Fruit fly (Drosophila melanogaster) whole organism, embryonic: ENCODE measurements around the gene CG17198.

Experiments
- BEAF-32 ChIP-seq: fragments of 200-800 bp; sonication (Bioruptor generic); optimal IDR thresholded peaks from 3 replicates; lab custom pipeline; 2017; ENCODE audit warnings: missing biosample characterization, missing genetic modification characterization, mild to moderate bottlenecking, moderate library complexity, missing genetic modification reagents
- CG10267 ChIP-seq: fragments of 200-800 bp; sonication (Bioruptor generic); optimal IDR thresholded peaks from 2 replicates; lab custom pipeline; 2018; ENCODE audit warnings: missing biosample characterization, mild to moderate bottlenecking, missing genetic modification characterization, moderate library complexity
- CG11504 ChIP-seq: fragments of 200-800 bp; sonication (Bioruptor generic); optimal IDR thresholded peaks from 3 replicates; lab custom pipeline; 2019; ENCODE audit warnings: missing biosample characterization, mild to moderate bottlenecking, missing genetic modification characterization, moderate library complexity
- CG12236 ChIP-seq: fragments of 200-800 bp; sonication (Bioruptor generic); optimal IDR thresholded peaks from 2 replicates; lab custom pipeline; 2016; ENCODE audit warnings: missing biosample characterization, missing genetic modification characterization
- CG12744 ChIP-seq: fragments of 200-800 bp; sonication (Bioruptor generic); optimal IDR thresholded peaks from 2 replicates; lab custom pipeline; 2016; ENCODE audit warnings: missing biosample characterization, missing genetic modification characterization
- CG14441 ChIP-seq: fragments of 200-800 bp; sonication (Bioruptor generic); IDR thresholded peaks from 2 replicates; pipeline ENCODE4 v1.3.6; 2022; ENCODE audit warnings: missing biosample characterization, missing genetic modification characterization
- CG16813 ChIP-seq: fragments of 200-800 bp; sonication (Bioruptor generic); IDR thresholded peaks from 3 replicates; pipeline ENCODE4 v1.3.6; 2022; ENCODE audit warnings: missing biosample characterization, missing genetic modification characterization; ENCODE audit not compliant: partially characterized antibody
- CG17186 ChIP-seq: fragments of 200-800 bp; sonication (Bioruptor generic); optimal IDR thresholded peaks from 3 replicates; lab custom pipeline; 2017; ENCODE audit warnings: missing biosample characterization, missing genetic modification reagents, missing genetic modification characterization
- CG17328 ChIP-seq: fragments of 200-800 bp; sonication (Bioruptor generic); IDR thresholded peaks from 2 replicates; pipeline ENCODE4 v1.3.6; 2022; ENCODE audit warnings: missing biosample characterization, missing genetic modification characterization
- CG17361 ChIP-seq: fragments of 200-800 bp; sonication (Bioruptor generic); IDR thresholded peaks from 3 replicates; pipeline ENCODE4 v1.3.6; 2022; ENCODE audit warnings: missing biosample characterization, missing genetic modification characterization
- CG17385 ChIP-seq: fragments of 200-800 bp; sonication (Bioruptor generic); optimal IDR thresholded peaks from 3 replicates; lab custom pipeline; 2018; ENCODE audit warnings: missing biosample characterization, mild to moderate bottlenecking, missing genetic modification characterization
- CG17802 ChIP-seq: fragments of 200-800 bp; sonication (Bioruptor generic); optimal IDR thresholded peaks from 2 replicates; lab custom pipeline; 2018; ENCODE audit warnings: missing biosample characterization, mild to moderate bottlenecking, missing genetic modification characterization, moderate library complexity
- CG2116 ChIP-seq: fragments of 200-800 bp; sonication (Bioruptor generic); optimal IDR thresholded peaks from 3 replicates; lab custom pipeline; 2018; ENCODE audit warnings: missing biosample characterization, mild to moderate bottlenecking, missing genetic modification characterization
- CG2202 ChIP-seq: fragments of 200-800 bp; sonication (Bioruptor generic); optimal IDR thresholded peaks from 2 replicates; lab custom pipeline; 2018; ENCODE audit warnings: missing biosample characterization, mild to moderate bottlenecking, missing genetic modification characterization
- CG31441 ChIP-seq: fragments of 200-800 bp; sonication (Bioruptor generic); IDR thresholded peaks from 2 replicates; pipeline ENCODE4 v1.3.6; 2022; ENCODE audit warnings: missing biosample characterization, missing genetic modification characterization
- CG3163 ChIP-seq: fragments of 200-800 bp; sonication (Bioruptor generic); optimal IDR thresholded peaks from 3 replicates; lab custom pipeline; 2016; ENCODE audit warnings: missing biosample characterization, missing genetic modification characterization
- CG32767 ChIP-seq: fragments of 200-800 bp; sonication (Bioruptor generic); IDR thresholded peaks from 2 replicates; pipeline ENCODE4 v1.3.6; 2022; ENCODE audit warnings: missing biosample characterization, missing genetic modification characterization
- CG3838 ChIP-seq: fragments of 200-800 bp; sonication (Bioruptor generic); optimal IDR thresholded peaks from 3 replicates; lab custom pipeline; 2016; ENCODE audit warnings: missing biosample characterization, missing genetic modification characterization
- CG4360 ChIP-seq: fragments of 200-800 bp; sonication (Bioruptor generic); IDR thresholded peaks from 2 replicates; pipeline ENCODE4 v1.3.6; 2022; ENCODE audit warnings: missing biosample characterization, missing genetic modification characterization
- CG7963 ChIP-seq: fragments of 200-800 bp; sonication (Bioruptor generic); IDR thresholded peaks from 3 replicates; pipeline ENCODE4 v1.3.6; 2022; ENCODE audit warnings: missing biosample characterization, missing genetic modification characterization; ENCODE audit not compliant: partially characterized antibody
- CrebB ChIP-seq: fragments of 200-800 bp; sonication (Bioruptor generic); optimal IDR thresholded peaks from 3 replicates; lab custom pipeline; 2018; ENCODE audit warnings: missing biosample characterization, mild to moderate bottlenecking, missing genetic modification characterization
- Dll ChIP-seq: fragments of 200-800 bp; sonication (Bioruptor generic); IDR thresholded peaks from 4 replicates; pipeline ENCODE4 v1.3.6; 2022; ENCODE audit warnings: missing biosample characterization, missing genetic modification characterization; ENCODE audit not compliant: partially characterized antibody
- Eip74EF ChIP-seq, 2 experiments: fragments of 200-800 bp in 1 of 2; fragments of >200 bp in 1 of 2; sonication (Bioruptor generic) in 1 of 2; optimal IDR thresholded peaks; 2 replicates each; lab custom pipeline; 2017 to 2019; ENCODE audit warnings: missing biosample characterization in 2 of 2, missing genetic modification characterization in 2 of 2, mild to moderate bottlenecking in 1 of 2, moderate library complexity in 1 of 2
- HHEX ChIP-seq: fragments of 200-800 bp; sonication (Bioruptor generic); optimal IDR thresholded peaks from 3 replicates; lab custom pipeline; 2017; ENCODE audit warnings: missing biosample characterization, mild to moderate bottlenecking, missing genetic modification characterization, missing genetic modification reagents
- Hand ChIP-seq: fragments of 200-800 bp; sonication (Bioruptor generic); optimal IDR thresholded peaks from 2 replicates; lab custom pipeline; 2017; ENCODE audit warnings: mild to moderate bottlenecking, missing biosample characterization, missing genetic modification reagents, missing genetic modification characterization
- Hr3 ChIP-seq: fragments of 200-800 bp; sonication (Bioruptor generic); optimal IDR thresholded peaks from 3 replicates; lab custom pipeline; 2016; ENCODE audit warnings: missing biosample characterization, missing genetic modification characterization
- NK7.1 ChIP-seq: fragments of 200-800 bp; sonication (Bioruptor generic); optimal IDR thresholded peaks from 3 replicates; lab custom pipeline; 2016; ENCODE audit warnings: missing biosample characterization, missing genetic modification characterization
- Opbp ChIP-seq: fragments of 200-800 bp; sonication (Bioruptor generic); IDR thresholded peaks from 3 replicates; pipeline ENCODE4 v1.3.6; 2022; ENCODE audit warnings: missing biosample characterization, missing genetic modification characterization; ENCODE audit not compliant: partially characterized antibody
- Optix ChIP-seq: fragments of 200-800 bp; sonication (Bioruptor generic); IDR thresholded peaks from 3 replicates; pipeline ENCODE4 v1.3.6; 2022; ENCODE audit warnings: missing biosample characterization, missing genetic modification characterization
- Sox102F ChIP-seq: fragments of 200-800 bp; sonication (Bioruptor generic); optimal IDR thresholded peaks from 2 replicates; lab custom pipeline; 2018; ENCODE audit warnings: missing biosample characterization, mild to moderate bottlenecking, missing genetic modification characterization, moderate library complexity
- Xbp1 ChIP-seq: fragments of 200-800 bp; sonication (Bioruptor generic); optimal IDR thresholded peaks from 3 replicates; lab custom pipeline; 2016; ENCODE audit warnings: missing biosample characterization, mild to moderate bottlenecking, missing genetic modification characterization
- aop ChIP-seq: fragments of 200-800 bp; sonication (Bioruptor generic); IDR thresholded peaks from 2 replicates; pipeline ENCODE4 v1.3.6; 2022; ENCODE audit warnings: missing biosample characterization, missing genetic modification characterization
- az2 ChIP-seq: fragments of 200-800 bp; sonication (Bioruptor generic); optimal IDR thresholded peaks from 3 replicates; lab custom pipeline; 2016; ENCODE audit warnings: missing biosample characterization, missing genetic modification characterization
- caup ChIP-seq: fragments of 200-800 bp; sonication (Bioruptor generic); optimal IDR thresholded peaks from 3 replicates; lab custom pipeline; 2017; ENCODE audit warnings: missing biosample characterization, mild to moderate bottlenecking, missing genetic modification characterization, moderate library complexity; ENCODE audit not compliant: severe bottlenecking
- crp ChIP-seq, 2 experiments: fragments of 200-800 bp; sonication (Bioruptor generic); optimal IDR thresholded peaks; 2 replicates in 1 of 2; 3 replicates in 1 of 2; lab custom pipeline; 2017; ENCODE audit warnings: missing biosample characterization in 2 of 2, missing genetic modification characterization in 2 of 2, mild to moderate bottlenecking in 1 of 2, moderate library complexity in 1 of 2
- dmrt99B ChIP-seq: fragments of 200-800 bp; sonication (Bioruptor generic); optimal IDR thresholded peaks from 2 replicates; lab custom pipeline; 2018; ENCODE audit warnings: missing biosample characterization, mild to moderate bottlenecking, missing genetic modification characterization, moderate library complexity
- ham ChIP-seq: fragments of 200-800 bp; sonication (Bioruptor generic); IDR thresholded peaks from 2 replicates; pipeline ENCODE4 v1.3.6; 2022; ENCODE audit warnings: missing biosample characterization, missing genetic modification characterization
- jigr1 ChIP-seq: fragments of 200-800 bp; sonication (Bioruptor generic); IDR thresholded peaks from 3 replicates; pipeline ENCODE4 v1.3.6; 2022; ENCODE audit warnings: missing biosample characterization, missing genetic modification characterization
- knrl ChIP-seq: fragments of 200-800 bp; sonication (Bioruptor generic); IDR thresholded peaks from 3 replicates; pipeline ENCODE4 v1.3.6; 2022; ENCODE audit warnings: missing biosample characterization, missing genetic modification characterization; ENCODE audit not compliant: partially characterized antibody
- lmd ChIP-seq: fragments of 200-800 bp; sonication (Bioruptor generic); IDR thresholded peaks from 2 replicates; pipeline ENCODE4 v1.3.6; 2022; ENCODE audit warnings: missing biosample characterization, missing genetic modification characterization
- lov ChIP-seq, 2 experiments: fragments of 200-800 bp in 1 of 2; fragments of >200 bp in 1 of 2; sonication (Bioruptor generic) in 1 of 2; IDR thresholded peaks in 1 of 2; optimal IDR thresholded peaks in 1 of 2; 2 replicates in 1 of 2; 3 replicates in 1 of 2; pipeline versions ENCODE4 v1.3.6 to Lab custom; 2017 to 2022; ENCODE audit warnings: missing biosample characterization in 1 of 2, missing genetic modification characterization in 1 of 2
- oc ChIP-seq: fragments of 200-800 bp; sonication (Bioruptor generic); optimal IDR thresholded peaks from 2 replicates; lab custom pipeline; 2018; ENCODE audit warnings: missing biosample characterization, mild to moderate bottlenecking, missing genetic modification characterization, moderate library complexity
- psq ChIP-seq: fragments of 200-800 bp; sonication (Bioruptor generic); optimal IDR thresholded peaks from 2 replicates; lab custom pipeline; 2017; ENCODE audit warnings: missing biosample characterization, missing genetic modification characterization
- sd ChIP-seq: fragments of 200-800 bp; sonication (Bioruptor generic); optimal IDR thresholded peaks from 3 replicates; lab custom pipeline; 2018; ENCODE audit warnings: missing biosample characterization, mild to moderate bottlenecking, missing genetic modification characterization, moderate library complexity
- tap ChIP-seq: fragments of 200-800 bp; optimal IDR thresholded peaks from 3 replicates; lab custom pipeline; 2019; ENCODE audit warnings: missing biosample characterization, mild to moderate bottlenecking, missing genetic modification characterization, moderate library complexity
- trem ChIP-seq: fragments of 200-800 bp; optimal IDR thresholded peaks from 3 replicates; lab custom pipeline; 2019; ENCODE audit warnings: missing biosample characterization, mild to moderate bottlenecking, missing genetic modification characterization, moderate library complexity
- vvl ChIP-seq: fragments of 200-800 bp; sonication (Bioruptor generic); IDR thresholded peaks from 2 replicates; pipeline ENCODE4 v1.3.6; 2022; ENCODE audit warnings: missing biosample characterization, missing genetic modification characterization

Gene CG17198

DNA sequence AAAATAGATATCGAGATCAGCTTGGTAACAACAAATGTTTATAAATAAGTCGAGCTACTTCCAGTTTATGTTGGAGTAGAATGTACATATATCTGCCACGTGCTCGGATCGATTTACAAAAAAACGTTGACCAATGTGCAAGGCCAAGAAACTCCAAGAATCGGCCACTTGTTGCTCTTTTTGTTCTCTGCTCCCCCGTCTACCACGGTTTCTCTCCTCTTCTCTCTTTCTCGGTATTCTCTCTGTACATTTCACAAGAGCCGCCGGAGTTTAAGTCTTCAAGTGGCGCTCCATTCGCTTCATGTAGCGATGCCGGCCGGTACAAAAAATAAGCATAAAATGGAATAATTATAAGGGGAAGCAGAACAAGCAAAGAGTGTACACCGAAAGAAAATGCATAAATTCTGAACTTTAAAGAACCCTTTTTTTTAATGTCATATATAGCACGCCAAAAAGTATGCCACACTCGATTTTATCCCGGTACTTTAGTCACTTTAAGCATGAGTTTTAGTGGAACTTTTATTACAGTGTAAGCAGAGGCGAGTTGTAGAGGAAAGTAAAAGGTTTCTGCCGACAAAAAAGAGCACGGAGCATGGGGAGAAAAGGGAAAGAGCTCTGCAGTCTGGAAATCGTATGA is 37.3 kb downstream of the CG17198 start (continued):
- TF ChIP-seq knrl (no peak), CG11504 (tag; lab: Kevin White, UChicago) (peak; percentile 93), CG2202 (tag; lab: Kevin White, UChicago) (peak; percentile 92), Opbp (GFP tag; lab: Robert Waterston, UW) (no peak), Xbp1 (GFP tag; lab: Kevin White, UChicago) (peak; percentile 94), psq (GFP tag; lab: Kevin White, UChicago) (peak; percentile 90), caup (GFP tag; lab: Kevin White, UChicago) (peak; percentile 81), Hand (peak; percentile 68), Sox102F (GFP tag; lab: Kevin White, UChicago) (peak; percentile 96), CG14441 (GFP tag; lab: Robert Waterston, UW) (peak; percentile 82), CG17361 (GFP tag; lab: Robert Waterston, UW) (no peak; the same call in 2 of the 3 replicates), CG17328 (GFP tag; lab: Robert Waterston, UW) (peak; percentile 94), aop (peak; percentile 92), Hr3 (GFP tag; lab: Kevin White, UChicago) (peak; percentile 90), ham (GFP tag; lab: Robert Waterston, UW) (0 out of 2 replicates have a peak, but pooled peaks have one; percentile 55), az2 (GFP tag; lab: Kevin White, UChicago) (peak; percentile 96), CG17802 (tag; lab: Kevin White, UChicago) (peak; percentile 92), dmrt99B (peak; percentile 93), oc (tag; lab: Kevin White, UChicago) (peak; percentile 95), NK7.1 (GFP tag; lab: Kevin White, UChicago) (peak; percentile 90), jigr1 (GFP tag; lab: Robert Waterston, UW) (peak; percentile 76), lov (optimal IDR thresholded peaks at IDR 0.05; lab: Kevin White, UChicago) (no peak), lov (GFP tag; IDR thresholded peaks at IDR 0.05; lab: Robert Waterston, UW) (peak; percentile 96), BEAF-32 (GFP tag; lab: Kevin White, UChicago) (no peak), CG10267 (tag; lab: Kevin White, UChicago) (peak; percentile 88), CG17186 (peak; percentile 83), Dll (GFP tag; lab: Robert Waterston, UW) (no peak), CG17385 (GFP tag; lab: Kevin White, UChicago) (peak; percentile 89), CG7963 (no peak), CG4360 (GFP tag; lab: Robert Waterston, UW) (peak; percentile 71; the same call in 1 of the 2 replicates), lmd (GFP tag; lab: Robert Waterston, UW) (peak; percentile 91), CrebB (tag; lab: Kevin White, UChicago) (peak; percentile 82), vvl (GFP tag; lab: Robert Waterston, UW) (peak; percentile 97), CG3163 (GFP tag; lab: Kevin White, UChicago) (peak; percentile 92), CG3838 (GFP tag; lab: Kevin White, UChicago) (peak; percentile 75), Eip74EF (GFP tag; optimal IDR thresholded peaks at IDR 0.05; lab: Kevin White, UChicago) (peak in 1 of 2 experiments; percentile 90), CG31441 (GFP tag; lab: Robert Waterston, UW) (peak; percentile 96), trem (tag; lab: Kevin White, UChicago) (peak; percentile 92), Optix (GFP tag; lab: Robert Waterston, UW) (peak; percentile 87), sd (tag; lab: Kevin White, UChicago) (peak; percentile 76), HHEX (GFP tag; lab: Kevin White, UChicago) (peak; percentile 86), CG16813 (GFP tag; lab: Robert Waterston, UW) (no peak), CG2116 (GFP tag; lab: Kevin White, UChicago) (peak; percentile 30), crp (GFP tag; optimal IDR thresholded peaks at IDR 0.05; lab: Kevin White, UChicago) (peak in 1 of 2 experiments; percentile 44), tap (tag; lab: Kevin White, UChicago) (peak; percentile 89), CG12744 (GFP tag; lab: Kevin White, UChicago) (peak; percentile 85), CG12236 (GFP tag; lab: Kevin White, UChicago) (peak; percentile 85), CG32767 (peak; percentile 90)
